Worm (Caenorhabditis elegans): ENCODE measurements around the gene nlp-36.

- TF ChIP-seq dve-1 (tag; optimal IDR thresholded peaks at IDR 0.05; ENCODE audit: insufficient read depth) (peak; percentile 51), lin-15B (tag; optimal IDR thresholded peaks at IDR 0.05) (no peak), mdt-29 (GFP tag; IDR thresholded peaks at IDR 0.05) (no peak), nhr-102 (tag; optimal IDR thresholded peaks at IDR 0.05) (peak; percentile 30), lin-39 (tag; optimal IDR thresholded peaks at IDR 0.05) (no peak), fos-1 (tag; optimal IDR thresholded peaks at IDR 0.05) (no peak), pqm-1 (tag; optimal IDR thresholded peaks at IDR 0.05) (no peak)
These were observed 23.1 kb upstream of the nlp-36 start, which contains the start of gene B0464.9 for ce11 chrIII:9465424-9465823.
